Fruit fly (Drosophila melanogaster) whole organism, prepupa: ENCODE results near the gene scw.

Experiments
- CG15336 ChIP-seq: fragments of 200-800 bp; sonication (Bioruptor generic); IDR thresholded peaks from 2 replicates; pipeline ENCODE4 v1.3.6; 2022; ENCODE audit warnings: missing biosample characterization, missing genetic modification characterization
- Ets21C ChIP-seq: fragments of 200-800 bp; sonication (Bioruptor generic); optimal IDR thresholded peaks from 3 replicates; lab custom pipeline; 2016; ENCODE audit warnings: missing biosample characterization, missing genetic modification characterization
- Hr38 ChIP-seq: sonication (Bioruptor generic); optimal IDR thresholded peaks from 2 replicates; lab custom pipeline; 2016; ENCODE audit warnings: missing biosample characterization, missing genetic modification characterization
- Lpt ChIP-seq: fragments of 200-800 bp; sonication (Bioruptor generic); optimal IDR thresholded peaks from 3 replicates; lab custom pipeline; 2016; ENCODE audit warnings: missing biosample characterization, missing genetic modification characterization
- spab ChIP-seq: fragments of 200-800 bp; sonication (Bioruptor generic); optimal IDR thresholded peaks from 2 replicates; lab custom pipeline; 2017; ENCODE audit warnings: missing biosample characterization, mild to moderate bottlenecking, missing genetic modification characterization, missing genetic modification reagents

- no peak for TF ChIP-seq Lpt (GFP tag; lab: Kevin White, UChicago)
- TF ChIP-seq Ets21C (GFP tag; lab: Kevin White, UChicago), result no peak
- TF ChIP-seq spab, result no peak
- no peak for TF ChIP-seq CG15336 (GFP tag; lab: Robert Waterston, UW)
- no peak for TF ChIP-seq Hr38 (GFP tag; lab: Kevin White, UChicago)
These were observed 34.9 kb upstream of the scw start, which contains the start of the genes CG10462 and Nf-YB for dm6 chr2L:19735635-19736109.
